Fruit fly (Drosophila melanogaster) whole organism, embryonic: ENCODE data around the gene CG11267.

Source experiments
- Asciz ChIP-seq: fragments of 200-800 bp; sonication (Bioruptor generic); optimal IDR thresholded peaks from 2 replicates; lab custom pipeline; 2017; ENCODE audit warnings: missing biosample characterization, mild to moderate bottlenecking, missing genetic modification characterization, missing genetic modification reagents
- CG10267 ChIP-seq: fragments of 200-800 bp; sonication (Bioruptor generic); optimal IDR thresholded peaks from 2 replicates; lab custom pipeline; 2018; ENCODE audit warnings: missing biosample characterization, mild to moderate bottlenecking, missing genetic modification characterization, moderate library complexity
- CG10565 ChIP-seq: fragments of 200-800 bp; sonication (Bioruptor generic); optimal IDR thresholded peaks from 3 replicates; lab custom pipeline; 2016; ENCODE audit warnings: missing biosample characterization, mild to moderate bottlenecking, missing genetic modification characterization
- CG11456 ChIP-seq: fragments of 200-800 bp; sonication (Bioruptor generic); IDR thresholded peaks from 3 replicates; pipeline ENCODE4 v1.3.6; 2022; ENCODE audit warnings: missing biosample characterization, missing genetic modification characterization
- CG11723 ChIP-seq: fragments of 200-800 bp; sonication (Bioruptor generic); optimal IDR thresholded peaks from 2 replicates; lab custom pipeline; 2017; ENCODE audit warnings: missing biosample characterization, mild to moderate bottlenecking, missing genetic modification characterization
- CG12659 ChIP-seq: fragments of 200-800 bp; sonication (Bioruptor generic); optimal IDR thresholded peaks from 3 replicates; lab custom pipeline; 2017; ENCODE audit warnings: mild to moderate bottlenecking, missing biosample characterization, missing genetic modification reagents, missing genetic modification characterization
- CG13287 ChIP-seq: fragments of 200-800 bp; sonication (Bioruptor generic); IDR thresholded peaks from 2 replicates; pipeline ENCODE4 v1.3.6; 2022; ENCODE audit warnings: missing biosample characterization, missing genetic modification characterization; ENCODE audit not compliant: partially characterized antibody
- CG14014 ChIP-seq: fragments of 200-800 bp; sonication (Bioruptor generic); IDR thresholded peaks from 2 replicates; pipeline ENCODE4 v1.3.6; 2022; ENCODE audit warnings: missing biosample characterization, missing genetic modification characterization
- CG18476 ChIP-seq: fragments of 200-800 bp; sonication (Bioruptor generic); optimal IDR thresholded peaks from 2 replicates; lab custom pipeline; 2016; ENCODE audit warnings: missing biosample characterization, mild to moderate bottlenecking, missing genetic modification characterization
- CG2889 ChIP-seq: fragments of 200-800 bp; sonication (Bioruptor generic); IDR thresholded peaks from 3 replicates; pipeline ENCODE4 v1.3.6; 2022; ENCODE audit warnings: missing biosample characterization, missing genetic modification characterization
- CG32532 ChIP-seq: fragments of 200-800 bp; sonication (Bioruptor generic); IDR thresholded peaks from 2 replicates; pipeline ENCODE4 v1.3.6; 2022; ENCODE audit warnings: missing biosample characterization, missing genetic modification characterization
- CG3726 ChIP-seq: fragments of 200-800 bp; sonication (Bioruptor generic); IDR thresholded peaks from 3 replicates; pipeline ENCODE4, ENCODE4 v1.3.6; 2022; ENCODE audit warnings: missing biosample characterization, missing genetic modification characterization
- CG3995 ChIP-seq: fragments of 200-800 bp; sonication (Bioruptor generic); optimal IDR thresholded peaks from 3 replicates; lab custom pipeline; 2016; ENCODE audit warnings: missing biosample characterization, missing genetic modification characterization
- CG4404 ChIP-seq: fragments of 200-800 bp; sonication (Bioruptor generic); IDR thresholded peaks from 2 replicates; pipeline ENCODE4 v1.3.6; 2022; ENCODE audit warnings: missing biosample characterization, missing genetic modification characterization
- CG6791 ChIP-seq: fragments of 200-800 bp; sonication (Bioruptor generic); IDR thresholded peaks from 3 replicates; pipeline ENCODE4 v1.3.6; 2022; ENCODE audit warnings: missing biosample characterization, missing genetic modification characterization; ENCODE audit not compliant: partially characterized antibody
- CG7357 ChIP-seq: fragments of 200-800 bp; sonication (Bioruptor generic); IDR thresholded peaks from 3 replicates; pipeline ENCODE4 v1.3.6; 2022; ENCODE audit warnings: missing biosample characterization, missing genetic modification characterization
- CG8478 ChIP-seq: fragments of >200 bp; optimal IDR thresholded peaks from 2 replicates; lab custom pipeline; 2018
- CG8765 ChIP-seq: fragments of 200-800 bp; sonication (Bioruptor generic); IDR thresholded peaks from 2 replicates; pipeline ENCODE4 v1.3.6; 2022; ENCODE audit warnings: missing biosample characterization, missing genetic modification characterization
- Dbx ChIP-seq: fragments of 200-800 bp; sonication (Bioruptor generic); IDR thresholded peaks from 3 replicates; pipeline ENCODE4 v1.3.6; 2022; ENCODE audit warnings: missing biosample characterization, missing genetic modification characterization
- Doc3 ChIP-seq: fragments of 200-800 bp; sonication (Bioruptor generic); IDR thresholded peaks from 3 replicates; pipeline ENCODE4 v1.3.6; 2022; ENCODE audit warnings: missing biosample characterization, missing genetic modification characterization; ENCODE audit not compliant: partially characterized antibody
- E2f1 ChIP-seq: fragments of 200-800 bp; sonication (Bioruptor generic); IDR thresholded peaks from 2 replicates; pipeline ENCODE4 v1.3.6; 2022; ENCODE audit warnings: missing biosample characterization, missing genetic modification characterization
- E2f2 ChIP-seq: fragments of 200-800 bp; sonication (Bioruptor generic); IDR thresholded peaks from 2 replicates; pipeline ENCODE4 v1.3.6; 2022; ENCODE audit warnings: missing biosample characterization, missing genetic modification characterization
- H2.0 ChIP-seq: fragments of 200-800 bp; sonication (Bioruptor generic); IDR thresholded peaks from 2 replicates; pipeline ENCODE4 v1.3.6; 2022; ENCODE audit warnings: missing biosample characterization, missing genetic modification characterization
- Hand ChIP-seq: fragments of 200-800 bp; sonication (Bioruptor generic); optimal IDR thresholded peaks from 2 replicates; lab custom pipeline; 2017; ENCODE audit warnings: mild to moderate bottlenecking, missing biosample characterization, missing genetic modification reagents, missing genetic modification characterization
- HmgZ ChIP-seq: fragments of 200-800 bp; sonication (Bioruptor generic); optimal IDR thresholded peaks from 2 replicates; lab custom pipeline; 2018; ENCODE audit warnings: missing biosample characterization, mild to moderate bottlenecking, missing genetic modification characterization
- Jarid2 ChIP-seq: fragments of 200-800 bp; sonication (Bioruptor generic); optimal IDR thresholded peaks from 3 replicates; lab custom pipeline; 2017; ENCODE audit warnings: mild to moderate bottlenecking, missing biosample characterization, missing genetic modification reagents, missing genetic modification characterization
- MBD-R2 ChIP-seq: fragments of 200-800 bp; sonication (Bioruptor generic); IDR thresholded peaks from 2 replicates; pipeline ENCODE4 v1.3.6; 2022; ENCODE audit warnings: missing biosample characterization, missing genetic modification characterization
- Myb ChIP-seq: fragments of 200-800 bp; sonication (Bioruptor generic); optimal IDR thresholded peaks from 2 replicates; lab custom pipeline; 2016; ENCODE audit warnings: missing biosample characterization, missing genetic modification characterization
- Nf-YA ChIP-seq: fragments of 200-800 bp; sonication (Bioruptor generic); IDR thresholded peaks from 2 replicates; pipeline ENCODE4 v1.3.6; 2022; ENCODE audit warnings: missing biosample characterization, missing genetic modification characterization
- Side ChIP-seq: fragments of 200-800 bp; sonication (Bioruptor generic); optimal IDR thresholded peaks from 2 replicates; lab custom pipeline; 2016; ENCODE audit warnings: missing biosample characterization, missing genetic modification characterization
- YL-1 ChIP-seq: fragments of 200-800 bp; sonication (Bioruptor generic); optimal IDR thresholded peaks from 3 replicates; lab custom pipeline; 2017; ENCODE audit warnings: missing biosample characterization, mild to moderate bottlenecking, missing genetic modification characterization
- bbx ChIP-seq: fragments of 200-800 bp; sonication (Bioruptor generic); IDR thresholded peaks from 2 replicates; pipeline ENCODE4 v1.3.6; 2022; ENCODE audit warnings: missing biosample characterization, missing genetic modification characterization; ENCODE audit not compliant: partially characterized antibody
- caup ChIP-seq: fragments of 200-800 bp; sonication (Bioruptor generic); optimal IDR thresholded peaks from 3 replicates; lab custom pipeline; 2017; ENCODE audit warnings: missing biosample characterization, mild to moderate bottlenecking, missing genetic modification characterization, moderate library complexity; ENCODE audit not compliant: severe bottlenecking
- cg ChIP-seq: fragments of 200-800 bp; sonication (Bioruptor generic); optimal IDR thresholded peaks from 3 replicates; lab custom pipeline; 2019; ENCODE audit warnings: missing biosample characterization, mild to moderate bottlenecking, missing genetic modification characterization, moderate library complexity
- ci ChIP-seq: fragments of 200-800 bp; sonication (Bioruptor generic); IDR thresholded peaks from 3 replicates; pipeline ENCODE4 v1.3.6; 2022; ENCODE audit warnings: missing biosample characterization, missing genetic modification characterization
- crol ChIP-seq: fragments of 200-800 bp; sonication (Bioruptor generic); IDR thresholded peaks from 2 replicates; pipeline ENCODE4 v1.3.6; 2022; ENCODE audit warnings: missing biosample characterization, missing genetic modification characterization
- cwo ChIP-seq: fragments of 200-800 bp; sonication (Bioruptor generic); optimal IDR thresholded peaks from 3 replicates; lab custom pipeline; 2017; ENCODE audit warnings: missing biosample characterization, missing genetic modification characterization, mild to moderate bottlenecking, moderate library complexity, missing genetic modification reagents
- dpn ChIP-seq, 2 experiments: fragments of 200-800 bp; sonication (Bioruptor generic); optimal IDR thresholded peaks; 3 replicates each; lab custom pipeline; 2016; ENCODE audit warnings: missing biosample characterization in 2 of 2, missing genetic modification characterization in 2 of 2
- en ChIP-seq: fragments of 200-800 bp; sonication (Bioruptor generic); optimal IDR thresholded peaks from 2 replicates; lab custom pipeline; 2016; ENCODE audit warnings: missing biosample characterization, missing genetic modification characterization
- gro ChIP-seq: fragments of 200-800 bp; sonication (Bioruptor generic); optimal IDR thresholded peaks from 2 replicates; lab custom pipeline; 2016; ENCODE audit warnings: missing biosample characterization, missing genetic modification characterization
- pb ChIP-seq: fragments of 200-800 bp; sonication (Bioruptor generic); optimal IDR thresholded peaks from 3 replicates; lab custom pipeline; 2016; ENCODE audit warnings: missing biosample characterization, missing genetic modification characterization
- sc ChIP-seq, 3 experiments: fragments of >200 bp in 2 of 3; fragments of 200-800 bp in 1 of 3; sonication (Bioruptor generic) in 1 of 3; optimal IDR thresholded peaks; 2 replicates in 2 of 3; 3 replicates in 1 of 3; lab custom pipeline; 2017; ENCODE audit warnings: mild to moderate bottlenecking in 1 of 3, missing biosample characterization in 1 of 3, missing genetic modification characterization in 1 of 3, missing genetic modification reagents in 1 of 3
- schlank ChIP-seq: fragments of 200-800 bp; sonication (Bioruptor generic); optimal IDR thresholded peaks from 2 replicates; lab custom pipeline; 2018; ENCODE audit warnings: missing biosample characterization, mild to moderate bottlenecking, missing genetic modification characterization
- slou ChIP-seq: fragments of 200-800 bp; sonication (Bioruptor generic); optimal IDR thresholded peaks from 3 replicates; lab custom pipeline; 2016; ENCODE audit warnings: missing biosample characterization, missing genetic modification characterization
- sna ChIP-seq: fragments of 200-800 bp; sonication (Bioruptor generic); IDR thresholded peaks from 2 replicates; pipeline ENCODE4 v1.3.6; 2022; ENCODE audit warnings: missing biosample characterization, missing genetic modification characterization; ENCODE audit not compliant: partially characterized antibody
- stwl ChIP-seq: fragments of 200-800 bp; sonication (Bioruptor generic); optimal IDR thresholded peaks from 3 replicates; lab custom pipeline; 2018; ENCODE audit warnings: missing biosample characterization, mild to moderate bottlenecking, missing genetic modification characterization, moderate library complexity
- wek ChIP-seq: fragments of 200-800 bp; sonication (Bioruptor generic); optimal IDR thresholded peaks from 3 replicates; lab custom pipeline; 2018; ENCODE audit warnings: missing biosample characterization, mild to moderate bottlenecking, missing genetic modification characterization, moderate library complexity
- zen ChIP-seq: fragments of 200-800 bp; sonication (Bioruptor generic); optimal IDR thresholded peaks from 3 replicates; lab custom pipeline; 2018; ENCODE audit warnings: missing biosample characterization, mild to moderate bottlenecking, missing genetic modification characterization, moderate library complexity
- zf30C ChIP-seq: fragments of 200-800 bp; sonication (Bioruptor generic); optimal IDR thresholded peaks from 3 replicates; lab custom pipeline; 2018; ENCODE audit warnings: missing biosample characterization, mild to moderate bottlenecking, missing genetic modification characterization
- zfh1 ChIP-seq: fragments of 200-800 bp; sonication (Bioruptor generic); IDR thresholded peaks from 3 replicates; pipeline ENCODE4 v1.3.6; 2022; ENCODE audit warnings: missing biosample characterization, missing genetic modification characterization

CG11267 gene

DNA sequence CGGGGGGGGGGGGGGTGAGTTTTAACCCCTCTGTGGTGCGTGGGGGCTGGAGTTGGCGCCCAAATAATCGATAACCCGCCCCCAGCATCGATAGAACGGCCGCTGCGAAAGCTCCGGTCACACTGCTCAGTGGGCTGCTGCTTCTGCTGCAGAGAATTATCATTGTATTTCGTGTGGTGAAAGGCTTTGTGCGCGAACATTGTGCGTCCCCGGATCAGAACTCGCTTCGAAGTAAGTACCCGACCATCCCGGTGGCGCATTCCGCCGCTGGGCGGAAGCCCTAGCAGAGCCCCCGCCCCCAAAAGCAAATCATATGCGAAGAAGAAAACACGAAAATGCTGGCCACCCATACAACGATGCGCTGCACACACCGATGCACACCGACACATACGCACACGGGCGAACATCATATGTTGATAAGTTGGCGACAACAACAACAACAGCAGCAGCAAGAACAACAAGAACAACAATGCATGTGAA is 28.5 kb downstream of the CG11267 start, which contains the start of gene Syx13:
Syx13 (plus strand) TSS at position 100 of the 480 bp plus-strand sequence.
- TF ChIP-seq sna (GFP tag; lab: Robert Waterston, UW) (peak; percentile 78), CG7357 (GFP tag; lab: Robert Waterston, UW) (peak; percentile 27; the same call in 1 of the 3 replicates), dpn (GFP tag; optimal IDR thresholded peaks at IDR 0.05; lab: Kevin White, UChicago) (peak in 1 of 2 experiments; percentile 8), E2f1 (GFP tag; lab: Robert Waterston, UW) (peak; percentile 93), caup (GFP tag; lab: Kevin White, UChicago) (peak; percentile 24), H2.0 (GFP tag; lab: Robert Waterston, UW) (no peak), CG4404 (no peak), stwl (tag; lab: Kevin White, UChicago) (peak; percentile 28), Hand (no peak), CG11723 (GFP tag; lab: Kevin White, UChicago) (no peak), gro (peak; percentile 29), CG13287 (GFP tag; lab: Robert Waterston, UW) (peak; percentile 79), zen (no peak), YL-1 (GFP tag; lab: Kevin White, UChicago) (peak; percentile 95), CG6791 (GFP tag; lab: Robert Waterston, UW) (peak; percentile 73), Doc3 (GFP tag; lab: Robert Waterston, UW) (peak; percentile 54; the same call in 1 of the 3 replicates), cwo (peak; percentile 10), CG2889 (GFP tag; lab: Robert Waterston, UW) (no peak), CG8478 (lab: Kevin White, UChicago) (peak; percentile 86), Nf-YA (GFP tag; lab: Robert Waterston, UW) (no peak), pb (GFP tag; lab: Kevin White, UChicago) (no peak), CG10267 (tag; lab: Kevin White, UChicago) (peak; percentile 41), schlank (tag; lab: Kevin White, UChicago) (no peak), sc (optimal IDR thresholded peaks at IDR 0.05; lab: Kevin White, UChicago) (no peak), sc (GFP tag; optimal IDR thresholded peaks at IDR 0.05; lab: Kevin White, UChicago) (no peak), CG3726 (GFP tag; lab: Robert Waterston, UW) (no peak), CG32532 (GFP tag; lab: Robert Waterston, UW) (0 out of 2 replicates have a peak, but pooled peaks have one; percentile 17), bbx (GFP tag; lab: Robert Waterston, UW) (peak; percentile 84), Myb (GFP tag; lab: Kevin White, UChicago) (no peak), ci (GFP tag; lab: Robert Waterston, UW) (peak; percentile 25; the same call in 2 of the 3 replicates), en (GFP tag; lab: Kevin White, UChicago) (no peak), E2f2 (GFP tag; lab: Robert Waterston, UW) (peak; percentile 82), crol (GFP tag; lab: Robert Waterston, UW) (peak; percentile 92), Side (GFP tag; lab: Kevin White, UChicago) (no peak), CG8765 (GFP tag; lab: Robert Waterston, UW) (no peak), CG12659 (GFP tag; lab: Kevin White, UChicago) (peak; percentile 84), Asciz (GFP tag; lab: Kevin White, UChicago) (no peak), zf30C (no peak), CG14014 (0 out of 2 replicates have a peak, but pooled peaks have one; percentile 14), zfh1 (GFP tag; lab: Robert Waterston, UW) (0 out of 3 replicates have a peak, but pooled peaks have one; percentile 12), slou (GFP tag; lab: Kevin White, UChicago) (no peak), CG10565 (GFP tag; lab: Kevin White, UChicago) (no peak), CG3995 (GFP tag; lab: Kevin White, UChicago) (no peak), Jarid2 (GFP tag; lab: Kevin White, UChicago) (peak; percentile 41), wek (no peak), HmgZ (tag; lab: Kevin White, UChicago) (peak; percentile 69), CG18476 (no peak), MBD-R2 (GFP tag; lab: Robert Waterston, UW) (peak; percentile 81), CG11456 (GFP tag; lab: Robert Waterston, UW) (no peak), cg (GFP tag; lab: Kevin White, UChicago) (peak; percentile 98), Dbx (peak; percentile 45; the same call in 1 of the 3 replicates)
